Worm (Caenorhabditis elegans): ENCODE data around the gene Y69H2.9.

- TF ChIP-seq him-1 (tag; optimal IDR thresholded peaks at IDR 0.05) (no peak), W03F9.2 (tag; optimal IDR thresholded peaks at IDR 0.05) (no peak), dao-5 (tag; optimal IDR thresholded peaks at IDR 0.05) (no peak)
Measured at ce11 chrV:18712118-18712517, 10.8 kb downstream of the Y69H2.9 start.
